Worm (Caenorhabditis elegans): ENCODE results near the gene srg-39.

DNA sequence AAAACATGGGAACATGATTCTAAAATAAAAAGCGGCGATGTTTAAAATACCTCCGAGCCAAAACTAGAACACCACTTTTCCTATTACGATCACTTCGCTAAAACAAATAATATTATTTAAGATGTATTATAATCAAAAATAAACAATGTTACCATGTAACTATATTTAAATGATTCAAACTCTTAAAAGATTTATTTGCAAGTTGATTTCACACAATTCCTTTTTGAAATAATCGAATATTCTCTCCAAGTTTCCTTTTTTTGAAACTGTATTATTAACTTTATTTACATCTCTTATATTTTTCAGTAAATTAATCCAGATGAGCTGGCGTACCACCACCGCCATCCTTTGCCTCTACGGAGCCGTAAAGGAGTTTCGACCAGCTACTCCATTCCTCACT lies 11.1 kb downstream of the srg-39 start, which contains the start of gene folt-1:
- TF ChIP-seq aly-2 (tag; optimal IDR thresholded peaks at IDR 0.05) (no peak), fos-1 (tag; optimal IDR thresholded peaks at IDR 0.05) (no peak), egl-27 (tag; optimal IDR thresholded peaks at IDR 0.05) (no peak), elt-1 (tag; optimal IDR thresholded peaks at IDR 0.05) (no peak), ceh-9 (tag; optimal IDR thresholded peaks at IDR 0.05) (no peak), elt-3 (tag; optimal IDR thresholded peaks at IDR 0.05) (no peak), nhr-28 (tag; optimal IDR thresholded peaks at IDR 0.05) (no peak), ztf-11 (tag; optimal IDR thresholded peaks at IDR 0.05) (no peak), sea-2 (GFP tag; optimal IDR thresholded peaks at IDR 0.05) (no peak), ceh-82 (tag; optimal IDR thresholded peaks at IDR 0.05) (no peak), hmg-11 (tag; optimal IDR thresholded peaks at IDR 0.05) (no peak), lin-39 (tag; optimal IDR thresholded peaks at IDR 0.05) (no peak), unc-62 (GFP tag; optimal IDR thresholded peaks at IDR 0.05) (no peak), tbx-2 (tag; optimal IDR thresholded peaks at IDR 0.05) (no peak)

Data from whole organism, L3 larva.